Worm (Caenorhabditis elegans) whole organism, L4/young adult: Measurements from ENCODE around the gene ccd-5.

ENCODE experiments used
- dao-5 ChIP-seq: sonication (generic microtip); optimal IDR thresholded peaks from 2 replicates; lab custom pipeline; 2016; ENCODE audit warnings: missing genotype, missing genetic modification characterization, moderate library complexity, missing compliant biosample characterization
- him-1 ChIP-seq: sonication (generic microtip); optimal IDR thresholded peaks from 2 replicates; lab custom pipeline; 2016; ENCODE audit warnings: missing genotype, missing genetic modification reagents, missing genetic modification characterization, missing compliant biosample characterization

- no peak for TF ChIP-seq him-1 (tag; lab: Kevin White, UChicago)
- peak; percentile 42 for TF ChIP-seq dao-5 (tag; lab: Kevin White, UChicago)
Measured at ce11 chrX:2531276-2531675, 41.2 kb downstream of the ccd-5 start.
